Worm (Caenorhabditis elegans) whole organism, L1 larva: ENCODE results near the gene nmgp-1.

ENCODE experiments used
- C04F5.9 ChIP-seq: sonication (generic microtip); optimal IDR thresholded peaks from 2 replicates; lab custom pipeline; 2016; ENCODE audit warnings: missing genetic modification characterization, missing compliant biosample characterization
- C16A3.4 ChIP-seq: fragments of 150-350 bp; optimal IDR thresholded peaks from 2 replicates; lab custom pipeline; 2014; ENCODE audit warnings: missing biosample characterization, missing genetic modification characterization
- F16B12.6 ChIP-seq: fragments of 150-350 bp; optimal IDR thresholded peaks from 2 replicates; lab custom pipeline; 2014; ENCODE audit warnings: missing biosample characterization, missing genetic modification characterization
- aha-1 ChIP-seq: fragments of 150-350 bp; optimal IDR thresholded peaks from 2 replicates; lab custom pipeline; 2014; ENCODE audit warnings: missing biosample characterization, missing genetic modification characterization
- aly-2 ChIP-seq: fragments of 150-350 bp; optimal IDR thresholded peaks from 2 replicates; lab custom pipeline; 2014; ENCODE audit warnings: missing biosample characterization, missing genetic modification characterization
- blmp-1 ChIP-seq: fragments of 150-350 bp; optimal IDR thresholded peaks from 2 replicates; lab custom pipeline; 2014; ENCODE audit warnings: missing biosample characterization, missing genetic modification characterization
- ceh-8 ChIP-seq: fragments of 200-800 bp; sonication (Bioruptor generic); optimal IDR thresholded peaks from 2 replicates; lab custom pipeline; 2018; ENCODE audit warnings: mild to moderate bottlenecking, missing genetic modification characterization, moderate library complexity, missing compliant biosample characterization
- ceh-82 ChIP-seq, 3 experiments: fragments of 150-350 bp in 1 of 3; sonication (generic microtip) in 2 of 3; optimal IDR thresholded peaks; 2 replicates each; lab custom pipeline; 2014 to 2017; ENCODE audit warnings: missing biosample characterization in 3 of 3, missing genetic modification characterization in 3 of 3
- dpl-1 ChIP-seq, 3 experiments: fragments of 150-350 bp in 2 of 3; sonication (generic microtip) in 1 of 3; optimal IDR thresholded peaks; 2 replicates each; lab custom pipeline; 2014 to 2017; ENCODE audit warnings: missing biosample characterization in 3 of 3, missing genetic modification characterization in 3 of 3, missing genetic modification reagents in 3 of 3
- dsc-1 ChIP-seq: sonication (generic microtip); optimal IDR thresholded peaks from 2 replicates; lab custom pipeline; 2016; ENCODE audit warnings: mild to moderate bottlenecking, missing genetic modification characterization, missing compliant biosample characterization
- efl-1 ChIP-seq, 4 experiments: fragments of 150-350 bp; optimal IDR thresholded peaks in 3 of 4; peaks in 1 of 4; 1 replicate in 1 of 4; 2 replicates in 3 of 4; lab custom pipeline; 2014; ENCODE audit warnings: missing biosample characterization in 2 of 4, missing genetic modification characterization in 2 of 4, missing genetic modification reagents in 2 of 4
- egl-27 ChIP-seq, 2 experiments: fragments of 150-350 bp in 1 of 2; sonication (generic microtip); optimal IDR thresholded peaks; 3 replicates each; lab custom pipeline; 2017 to 2018; ENCODE audit warnings: missing biosample characterization in 2 of 2, missing genetic modification characterization in 2 of 2, missing genetic modification reagents in 2 of 2
- elt-2 ChIP-seq: sonication (generic microtip); optimal IDR thresholded peaks from 2 replicates; lab custom pipeline; 2016; ENCODE audit warnings: missing genetic modification characterization, mild to moderate bottlenecking, inconsistent platforms, missing compliant biosample characterization, missing genetic modification reagents
- fkh-8 ChIP-seq: sonication (generic microtip); optimal IDR thresholded peaks from 2 replicates; lab custom pipeline; 2016; ENCODE audit warnings: mild to moderate bottlenecking, missing genetic modification characterization, missing compliant biosample characterization
- grh-1 ChIP-seq: fragments of 200-800 bp; sonication (Bioruptor generic); IDR thresholded peaks from 2 replicates; pipeline ENCODE4 v1.3.6; 2022; ENCODE audit warnings: missing genetic modification reagents, missing genetic modification characterization, missing compliant biosample characterization
- irx-1 ChIP-seq: sonication (generic microtip); optimal IDR thresholded peaks from 2 replicates; lab custom pipeline; 2016; ENCODE audit warnings: missing genetic modification characterization, missing compliant biosample characterization
- isw-1 ChIP-seq: fragments of 200-800 bp; sonication (Bioruptor generic); IDR thresholded peaks from 2 replicates; pipeline ENCODE4 v1.3.6; 2022; ENCODE audit warnings: missing genetic modification characterization, missing compliant biosample characterization
- lin-14 ChIP-seq: fragments of 200-800 bp; sonication (Bioruptor generic); optimal IDR thresholded peaks from 2 replicates; lab custom pipeline; 2018; ENCODE audit warnings: mild to moderate bottlenecking, missing genetic modification characterization, moderate library complexity, missing compliant biosample characterization
- lin-15B ChIP-seq: fragments of 150-350 bp; sonication (generic microtip); optimal IDR thresholded peaks from 3 replicates; lab custom pipeline; 2014; ENCODE audit warnings: missing biosample characterization, missing genetic modification characterization
- lin-35 ChIP-seq, 2 experiments: fragments of 150-350 bp; optimal IDR thresholded peaks; 2 replicates each; lab custom pipeline; 2014; ENCODE audit warnings: missing biosample characterization in 2 of 2, missing genetic modification characterization in 2 of 2, missing genetic modification reagents in 2 of 2
- lin-39 ChIP-seq: fragments of 150-350 bp; optimal IDR thresholded peaks from 2 replicates; lab custom pipeline; 2014; ENCODE audit warnings: missing biosample characterization, missing genetic modification reagents, missing genetic modification characterization
- lsy-2 ChIP-seq, 2 experiments: fragments of 150-350 bp; optimal IDR thresholded peaks; 2 replicates each; lab custom pipeline; 2014; ENCODE audit warnings: missing biosample characterization in 2 of 2, missing genetic modification characterization in 2 of 2
- mdl-1 ChIP-seq, 2 experiments: fragments of 150-350 bp; optimal IDR thresholded peaks; 2 replicates each; lab custom pipeline; 2014 to 2017; ENCODE audit warnings: missing biosample characterization in 2 of 2, missing genetic modification characterization in 2 of 2, inconsistent platforms in 1 of 2
- nhr-11 ChIP-seq: fragments of 150-350 bp; optimal IDR thresholded peaks from 2 replicates; lab custom pipeline; 2014; ENCODE audit warnings: missing biosample characterization, missing genetic modification characterization
- nhr-28 ChIP-seq: fragments of 150-350 bp; optimal IDR thresholded peaks from 2 replicates; lab custom pipeline; 2014; ENCODE audit warnings: missing biosample characterization, missing genetic modification characterization
- nhr-47 ChIP-seq: sonication (generic microtip); optimal IDR thresholded peaks from 2 replicates; lab custom pipeline; 2016; ENCODE audit warnings: mild to moderate bottlenecking, missing genetic modification characterization, moderate library complexity, missing compliant biosample characterization
- nhr-71 ChIP-seq: sonication (generic microtip); optimal IDR thresholded peaks from 2 replicates; lab custom pipeline; 2016; ENCODE audit warnings: mild to moderate bottlenecking, missing genetic modification characterization, moderate library complexity, missing compliant biosample characterization
- nhr-76 ChIP-seq: sonication (generic microtip); optimal IDR thresholded peaks from 2 replicates; lab custom pipeline; 2017; ENCODE audit warnings: missing biosample characterization, missing genetic modification characterization
- nhr-85 ChIP-seq: sonication (generic microtip); peaks from one replicate; lab custom pipeline; 2016; ENCODE audit warnings: missing genetic modification characterization, inconsistent platforms, missing compliant biosample characterization
- nhr-90 ChIP-seq: sonication (generic microtip); optimal IDR thresholded peaks from 2 replicates; lab custom pipeline; 2016; ENCODE audit warnings: mild to moderate bottlenecking, missing genetic modification characterization, missing compliant biosample characterization; ENCODE audit not compliant: poor library complexity
- pqm-1 ChIP-seq: sonication (generic microtip); optimal IDR thresholded peaks from 3 replicates; lab custom pipeline; 2017; ENCODE audit warnings: missing biosample characterization, missing genetic modification characterization
- skn-1 ChIP-seq: fragments of 150-350 bp; optimal IDR thresholded peaks from 2 replicates; lab custom pipeline; 2014; ENCODE audit warnings: missing biosample characterization, missing genetic modification characterization
- sup-37 ChIP-seq: fragments of 200-800 bp; sonication (Bioruptor generic); optimal IDR thresholded peaks from 2 replicates; lab custom pipeline; 2018; ENCODE audit warnings: mild to moderate bottlenecking, missing genetic modification characterization, missing compliant biosample characterization
- tlp-1 ChIP-seq: fragments of 150-350 bp; optimal IDR thresholded peaks from 2 replicates; lab custom pipeline; 2014; ENCODE audit warnings: missing biosample characterization, missing genetic modification characterization
- unc-30 ChIP-seq: sonication (generic microtip); optimal IDR thresholded peaks from 2 replicates; lab custom pipeline; 2017; ENCODE audit warnings: missing biosample characterization, missing genetic modification characterization
- vab-15 ChIP-seq: sonication (generic microtip); optimal IDR thresholded peaks from 2 replicates; lab custom pipeline; 2017; ENCODE audit warnings: missing genotype, mild to moderate bottlenecking, missing genetic modification characterization, missing compliant biosample characterization
- xbp-1 ChIP-seq: sonication (generic microtip); optimal IDR thresholded peaks from 2 replicates; lab custom pipeline; 2016; ENCODE audit warnings: missing genetic modification characterization, missing compliant biosample characterization
- zag-1 ChIP-seq: fragments of 150-350 bp; optimal IDR thresholded peaks from 2 replicates; lab custom pipeline; 2014; ENCODE audit warnings: missing biosample characterization, missing genetic modification characterization
- zip-4 ChIP-seq: fragments of 200-800 bp; sonication (Bioruptor generic); optimal IDR thresholded peaks from 2 replicates; lab custom pipeline; 2018; ENCODE audit warnings: mild to moderate bottlenecking, missing genetic modification characterization, moderate library complexity, missing compliant biosample characterization

The nmgp-1 gene

DNA sequence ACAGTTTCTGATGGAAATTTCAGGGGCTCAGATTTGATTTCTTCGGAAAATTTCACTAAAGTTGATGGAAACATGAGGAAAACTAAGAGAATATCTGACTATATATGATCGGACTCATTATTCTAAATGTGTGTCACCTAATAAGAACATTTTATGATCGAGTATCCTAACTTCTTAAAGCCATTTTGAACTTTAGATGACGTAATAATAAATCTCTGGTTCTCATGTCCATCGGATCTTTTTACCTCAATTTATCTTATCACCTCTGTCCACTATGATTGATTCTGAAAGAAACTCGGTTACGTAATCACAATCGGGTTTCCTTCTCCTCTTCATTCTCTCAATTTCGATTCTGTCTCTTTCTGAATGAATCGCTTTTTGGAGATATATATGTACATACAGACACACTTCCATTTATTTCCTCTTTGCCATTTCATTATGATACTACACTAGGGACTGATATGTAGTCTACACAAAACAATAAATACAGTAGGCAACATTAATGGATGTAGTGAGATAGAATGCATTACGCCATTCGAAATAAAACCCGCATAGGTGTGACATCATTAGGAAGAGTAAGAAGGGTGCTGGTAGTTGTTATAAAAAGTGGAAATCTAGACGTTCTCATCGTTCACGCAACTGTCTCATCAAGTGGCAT is 3.3 kb upstream of the nmgp-1 start:
- no peak for TF ChIP-seq efl-1 (optimal IDR thresholded peaks at IDR 0.05; lab: Kevin White, UChicago)
- peak in 1 of 2 experiments; percentile 8 for TF ChIP-seq efl-1 (GFP tag; optimal IDR thresholded peaks at IDR 0.05 in 1 of 2; lab: Kevin White, UChicago)
- no peak for TF ChIP-seq nhr-11
- no peak for TF ChIP-seq lin-15B
- TF ChIP-seq nhr-71 = no peak
- no peak for TF ChIP-seq nhr-76 (tag; lab: Kevin White, UChicago)
- peak; percentile 25 for TF ChIP-seq blmp-1 (tag; lab: Kevin White, UChicago)
- TF ChIP-seq mdl-1 (tag; optimal IDR thresholded peaks at IDR 0.05; lab: Kevin White, UChicago) = no peak
- peak; percentile 13 for TF ChIP-seq nhr-85 (tag; lab: Kevin White, UChicago)

DNA sequence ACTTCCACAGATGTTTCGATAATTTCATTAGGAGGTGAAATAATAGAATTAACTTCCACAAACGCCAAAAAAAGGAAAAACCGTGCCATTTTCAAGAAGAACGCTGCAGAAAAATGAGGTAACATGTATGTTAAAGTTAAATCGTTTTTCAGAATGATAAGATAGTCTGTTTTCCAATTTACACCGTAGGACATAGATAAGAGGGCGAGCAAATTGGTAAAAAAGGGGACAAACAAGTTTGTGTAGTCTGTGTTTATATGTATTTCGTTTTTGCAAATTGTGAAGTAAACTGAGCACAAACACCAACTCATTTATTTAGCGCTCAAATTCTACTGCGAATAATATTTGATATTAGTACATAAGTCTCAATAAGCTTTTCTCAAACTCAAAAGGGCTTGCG is 790 bp upstream of the nmgp-1 start, which contains the start of gene F13H8.11:
Gene F13H8.11 (minus strand): TSS at position 155 of the 400 bp plus-strand sequence.
- TF ChIP-seq xbp-1 (tag; lab: Kevin White, UChicago) (no peak), C04F5.9 (tag; lab: Kevin White, UChicago) (no peak), egl-27 (tag; optimal IDR thresholded peaks at IDR 0.05; lab: Kevin White, UChicago) (no peak), elt-2 (tag; lab: Kevin White, UChicago) (peak; percentile 29), nhr-47 (tag; lab: Kevin White, UChicago) (no peak), nhr-28 (tag; lab: Kevin White, UChicago) (no peak), lin-35 (GFP tag; optimal IDR thresholded peaks at IDR 0.05; lab: Kevin White, UChicago) (peak in 1 of 2 experiments; percentile 8), aly-2 (tag; lab: Kevin White, UChicago) (no peak), mdl-1 (tag; optimal IDR thresholded peaks at IDR 0.05; lab: Kevin White, UChicago) (no peak), pqm-1 (no peak), irx-1 (no peak)

DNA sequence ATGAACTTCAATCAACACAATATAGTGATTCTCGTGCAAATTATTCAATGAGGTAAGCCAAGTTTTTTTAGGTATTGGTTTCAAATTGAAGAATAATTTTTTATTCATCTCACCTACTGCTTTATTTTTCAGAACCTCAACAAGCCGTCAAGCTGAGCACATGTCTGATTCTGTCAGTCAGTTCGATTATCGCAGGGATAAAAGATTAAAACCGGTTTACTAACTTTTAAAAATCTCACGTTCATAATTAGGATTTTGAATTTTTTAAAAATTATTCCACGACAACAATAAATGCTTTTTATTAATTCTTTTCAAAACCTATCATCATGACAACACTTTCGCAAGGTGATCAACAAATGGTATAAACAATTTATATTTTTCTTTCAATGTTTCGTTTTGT is 1.6 kb downstream of the nmgp-1 start, which contains the start of gene F13H8.12:
Gene F13H8.12 (plus strand): TSS at position 301 of the 400 bp plus-strand sequence.
- TF ChIP-seq lin-15B = no peak

DNA sequence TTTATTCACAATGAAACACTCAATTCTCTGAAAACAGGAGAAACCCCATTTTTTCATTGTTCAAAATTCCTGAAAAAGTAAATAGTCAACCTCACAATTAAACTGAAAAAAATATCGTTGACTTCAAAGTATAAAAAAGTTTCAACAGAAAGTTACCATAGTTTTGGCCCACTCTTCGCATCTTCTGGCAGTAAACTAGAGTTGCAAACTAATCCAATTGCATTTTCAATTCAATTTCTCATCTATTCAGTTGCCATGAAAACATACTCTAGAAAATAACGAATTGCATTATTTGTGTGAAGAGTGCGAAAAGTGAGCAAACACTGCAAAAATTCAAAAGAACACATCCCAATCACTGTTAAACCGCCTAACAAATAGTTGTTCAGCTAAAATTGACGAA is 3.0 kb downstream of the nmgp-1 start, which contains the start of gene F13H8.3:
Gene F13H8.3 (plus strand): TSS at position 301 of the 400 bp plus-strand sequence.
- TF ChIP-seq C16A3.4 (no peak), nhr-76 (tag; lab: Kevin White, UChicago) (no peak), ceh-82 (tag; optimal IDR thresholded peaks at IDR 0.05; lab: Kevin White, UChicago) (no peak), lin-39 (tag; lab: Kevin White, UChicago) (no peak), dsc-1 (no peak), F16B12.6 (tag; lab: Kevin White, UChicago) (no peak), nhr-71 (no peak), sup-37 (GFP tag; lab: Kevin White, UChicago) (no peak), zip-4 (GFP tag; lab: Kevin White, UChicago) (no peak), lsy-2 (tag; optimal IDR thresholded peaks at IDR 0.05; lab: Kevin White, UChicago) (no peak), zag-1 (tag; lab: Kevin White, UChicago) (no peak)
- TF ChIP-seq, all 84 proteins: peak for 0

DNA sequence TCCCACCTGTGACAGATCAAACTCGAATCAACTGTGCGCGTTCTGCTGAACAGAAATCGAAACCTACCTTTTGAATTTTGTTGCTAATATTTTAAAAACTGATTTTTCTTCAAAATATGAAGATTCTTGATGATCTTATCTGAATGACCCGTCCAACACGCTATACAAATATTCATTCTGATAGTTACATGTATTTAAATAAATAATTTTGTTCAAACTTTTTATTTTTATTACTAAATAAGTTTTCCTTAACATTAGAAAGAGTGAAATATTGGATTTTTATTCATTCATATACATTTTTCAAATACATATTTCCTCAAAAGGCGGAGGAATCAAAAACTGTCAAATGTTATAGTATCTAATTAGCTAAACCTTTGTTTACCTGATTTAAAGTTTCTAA is 7.3 kb downstream of the nmgp-1 start, which contains the start of gene F13H8.8:
Gene F13H8.8 (minus strand): TSS at position 101 of the 400 bp plus-strand sequence.
- TF ChIP-seq nhr-71 = no peak
- no peak for TF ChIP-seq aly-2 (tag; lab: Kevin White, UChicago)
- TF ChIP-seq ceh-8 (GFP tag; lab: Kevin White, UChicago) = no peak
- no peak for TF ChIP-seq grh-1 (GFP tag; lab: Robert Waterston, UW)
- no peak for TF ChIP-seq unc-30 (tag; lab: Kevin White, UChicago)

DNA sequence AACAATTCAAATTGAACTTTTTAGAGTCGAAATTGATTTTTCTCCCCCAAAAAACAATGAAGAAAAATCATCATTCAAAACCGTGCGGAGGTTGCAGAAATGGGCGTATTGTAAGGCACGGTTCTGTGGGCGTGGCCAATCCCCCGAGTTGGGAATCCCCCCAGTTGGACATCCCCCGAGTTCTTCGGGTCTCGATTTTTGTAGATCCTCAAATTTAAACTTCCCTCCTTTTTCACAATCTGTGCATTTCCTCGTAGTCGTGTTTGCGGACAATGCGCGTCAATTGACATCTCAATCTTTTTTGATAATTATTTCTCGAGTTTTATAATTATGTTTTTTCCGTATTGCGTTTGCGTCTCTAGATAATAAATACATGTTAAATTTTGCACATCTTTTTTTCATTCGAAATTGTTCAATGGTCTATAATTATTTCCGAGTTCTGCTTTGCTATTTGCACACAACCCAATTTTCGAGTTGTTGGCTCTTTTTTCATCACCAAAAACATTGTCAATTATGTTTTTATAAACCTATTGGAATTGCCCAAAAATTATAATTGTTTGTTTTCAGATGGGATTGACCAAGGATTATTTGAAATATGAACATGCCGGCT is 9.3 kb downstream of the nmgp-1 start, which contains the start of gene F13H8.2:
Gene F13H8.2 (plus strand): TSS at position 560 of the 610 bp plus-strand sequence.
- TF ChIP-seq skn-1 (tag; lab: Kevin White, UChicago) (peak; percentile 44), nhr-90 (tag; lab: Kevin White, UChicago) (peak; percentile 77), fkh-8 (tag; lab: Kevin White, UChicago) (peak; percentile 68), efl-1 (optimal IDR thresholded peaks at IDR 0.05; lab: Kevin White, UChicago) (peak; percentile 97 to 99), efl-1 (GFP tag; optimal IDR thresholded peaks at IDR 0.05 in 1 of 2; lab: Kevin White, UChicago) (peak; percentile 98 to 100), nhr-47 (tag; lab: Kevin White, UChicago) (peak; percentile 91), lin-15B (peak; percentile 70), aha-1 (no peak), tlp-1 (tag; lab: Kevin White, UChicago) (no peak), lin-14 (GFP tag; lab: Kevin White, UChicago) (peak; percentile 75), isw-1 (GFP tag; lab: Robert Waterston, UW) (peak; percentile 88), mdl-1 (tag; optimal IDR thresholded peaks at IDR 0.05; lab: Kevin White, UChicago) (peak in 1 of 2 experiments; percentile 75), dpl-1 (GFP tag; optimal IDR thresholded peaks at IDR 0.05; lab: Kevin White, UChicago) (peak; percentile 96 to 98 (median 97)), vab-15 (peak; percentile 41), grh-1 (GFP tag; lab: Robert Waterston, UW) (peak; percentile 82)
